Worm (Caenorhabditis elegans) whole organism, L3 larva: ENCODE results near the gene cyp-37A1.

Experiments
- R02D3.7 ChIP-seq: fragments of 150-350 bp; optimal IDR thresholded peaks from 2 replicates; lab custom pipeline; 2014; ENCODE audit warnings: missing biosample characterization, missing genetic modification characterization
- ZK546.5 ChIP-seq: sonication (generic microtip); optimal IDR thresholded peaks from 2 replicates; lab custom pipeline; 2017; ENCODE audit warnings: missing biosample characterization, missing genetic modification characterization
- aly-2 ChIP-seq: fragments of 150-350 bp; optimal IDR thresholded peaks from 2 replicates; lab custom pipeline; 2014; ENCODE audit warnings: missing biosample characterization, missing genetic modification characterization
- ama-1 ChIP-seq: fragments of 150-350 bp; optimal IDR thresholded peaks from 2 replicates; lab custom pipeline; 2018
- ceh-16 ChIP-seq: sonication (generic microtip); optimal IDR thresholded peaks from 2 replicates; lab custom pipeline; 2017; ENCODE audit warnings: missing biosample characterization, missing genetic modification characterization
- ceh-28 ChIP-seq: fragments of 150-350 bp; optimal IDR thresholded peaks from 2 replicates; lab custom pipeline; 2014; ENCODE audit warnings: missing biosample characterization, missing genetic modification reagents, missing genetic modification characterization
- ceh-82 ChIP-seq: fragments of 150-350 bp; optimal IDR thresholded peaks from 2 replicates; lab custom pipeline; 2014; ENCODE audit warnings: missing biosample characterization, missing genetic modification characterization
- ceh-9 ChIP-seq: sonication (generic microtip); optimal IDR thresholded peaks from 2 replicates; lab custom pipeline; 2018; ENCODE audit warnings: missing biosample characterization, missing genetic modification characterization
- daf-12 ChIP-seq: fragments of 150-350 bp; optimal IDR thresholded peaks from 2 replicates; lab custom pipeline; 2014; ENCODE audit warnings: missing biosample characterization, missing genetic modification reagents, missing genetic modification characterization
- egl-27 ChIP-seq: sonication (generic microtip); optimal IDR thresholded peaks from 4 replicates; lab custom pipeline; 2017; ENCODE audit warnings: missing biosample characterization, missing genetic modification reagents, missing genetic modification characterization
- egl-5 ChIP-seq: fragments of 150-350 bp; optimal IDR thresholded peaks from 2 replicates; lab custom pipeline; 2017; ENCODE audit warnings: missing biosample characterization, missing genetic modification reagents, missing genetic modification characterization, inconsistent platforms
- elt-1 ChIP-seq: fragments of 150-350 bp; optimal IDR thresholded peaks from 2 replicates; lab custom pipeline; 2014; ENCODE audit warnings: missing biosample characterization, missing genetic modification characterization
- elt-2 ChIP-seq: sonication (generic microtip); optimal IDR thresholded peaks from 2 replicates; lab custom pipeline; 2016; ENCODE audit warnings: missing genetic modification reagents, mild to moderate bottlenecking, missing genetic modification characterization, missing compliant biosample characterization
- fkh-10 ChIP-seq: sonication (generic microtip); optimal IDR thresholded peaks from 2 replicates; lab custom pipeline; 2017; ENCODE audit warnings: missing biosample characterization, missing genetic modification reagents, missing genetic modification characterization
- fkh-2 ChIP-seq: fragments of 150-350 bp; optimal IDR thresholded peaks from 2 replicates; lab custom pipeline; 2014; ENCODE audit warnings: missing biosample characterization, missing genetic modification reagents, missing genetic modification characterization
- fos-1 ChIP-seq: fragments of 150-350 bp; optimal IDR thresholded peaks from 2 replicates; lab custom pipeline; 2014; ENCODE audit warnings: missing biosample characterization, missing genetic modification characterization
- hmg-11 ChIP-seq: sonication (generic microtip); optimal IDR thresholded peaks from 2 replicates; lab custom pipeline; 2016; ENCODE audit warnings: missing genetic modification characterization, missing compliant biosample characterization
- jun-1 ChIP-seq: fragments of 150-350 bp; optimal IDR thresholded peaks from 2 replicates; lab custom pipeline; 2014; ENCODE audit warnings: missing biosample characterization, missing genetic modification reagents, missing genetic modification characterization
- lin-15B ChIP-seq: fragments of 150-350 bp; optimal IDR thresholded peaks from 2 replicates; lab custom pipeline; 2014; ENCODE audit warnings: missing biosample characterization, missing genetic modification characterization
- lin-39 ChIP-seq: fragments of 150-350 bp; optimal IDR thresholded peaks from 2 replicates; lab custom pipeline; 2018; ENCODE audit warnings: missing biosample characterization, missing genetic modification reagents, missing genetic modification characterization
- lsy-12 ChIP-seq: sonication (generic microtip); optimal IDR thresholded peaks from 2 replicates; lab custom pipeline; 2016; ENCODE audit warnings: mild to moderate bottlenecking, missing genetic modification characterization, missing compliant biosample characterization
- mdl-1 ChIP-seq: fragments of 150-350 bp; optimal IDR thresholded peaks from 2 replicates; lab custom pipeline; 2014; ENCODE audit warnings: missing biosample characterization, missing genetic modification characterization
- nfya-1 ChIP-seq: sonication (generic microtip); optimal IDR thresholded peaks from 2 replicates; lab custom pipeline; 2017; ENCODE audit warnings: missing genetic modification characterization, mild to moderate bottlenecking, missing compliant biosample characterization, antibody characterized with exemption, moderate library complexity; ENCODE audit not compliant: insufficient read depth
- nhr-11 ChIP-seq: fragments of 150-350 bp; optimal IDR thresholded peaks from 2 replicates; lab custom pipeline; 2014; ENCODE audit warnings: missing biosample characterization, missing genetic modification characterization
- nhr-12 ChIP-seq: fragments of 150-350 bp; optimal IDR thresholded peaks from 2 replicates; lab custom pipeline; 2014; ENCODE audit warnings: missing biosample characterization, missing genetic modification characterization
- nhr-23 ChIP-seq: fragments of 150-350 bp; optimal IDR thresholded peaks from 2 replicates; lab custom pipeline; 2014; ENCODE audit warnings: missing biosample characterization, missing genetic modification reagents, missing genetic modification characterization
- nhr-237 ChIP-seq: fragments of 150-350 bp; optimal IDR thresholded peaks from 2 replicates; lab custom pipeline; 2014; ENCODE audit warnings: missing biosample characterization, missing genetic modification characterization
- nhr-25 ChIP-seq: sonication (generic microtip); optimal IDR thresholded peaks from 2 replicates; lab custom pipeline; 2017; ENCODE audit warnings: missing biosample characterization, missing genetic modification characterization
- nhr-28 ChIP-seq: fragments of 150-350 bp; optimal IDR thresholded peaks from 2 replicates; lab custom pipeline; 2014; ENCODE audit warnings: missing biosample characterization, missing genetic modification characterization
- nhr-43 ChIP-seq: sonication (generic microtip); optimal IDR thresholded peaks from 2 replicates; lab custom pipeline; 2016; ENCODE audit warnings: mild to moderate bottlenecking, missing genetic modification characterization, missing compliant biosample characterization; ENCODE audit not compliant: poor library complexity, severe bottlenecking
- nhr-76 ChIP-seq: fragments of 150-350 bp; sonication (generic microtip); optimal IDR thresholded peaks from 5 replicates; lab custom pipeline; 2014; ENCODE audit warnings: missing biosample characterization, missing genetic modification characterization
- nhr-77 ChIP-seq: fragments of 150-350 bp; optimal IDR thresholded peaks from 2 replicates; lab custom pipeline; 2014; ENCODE audit warnings: missing biosample characterization, missing genetic modification characterization
- pha-4 ChIP-seq: fragments of 150-350 bp; optimal IDR thresholded peaks from 2 replicates; lab custom pipeline; 2014; ENCODE audit warnings: missing biosample characterization, missing genetic modification reagents, missing genetic modification characterization
- pqm-1 ChIP-seq: fragments of 150-350 bp; optimal IDR thresholded peaks from 2 replicates; lab custom pipeline; 2017; ENCODE audit warnings: missing biosample characterization, missing genetic modification characterization, inconsistent platforms
- skn-1 ChIP-seq: fragments of 150-350 bp; optimal IDR thresholded peaks from 2 replicates; lab custom pipeline; 2014; ENCODE audit warnings: missing biosample characterization, missing genetic modification characterization
- snpc-4 ChIP-seq: fragments of 150-350 bp; optimal IDR thresholded peaks from 2 replicates; lab custom pipeline; 2014; ENCODE audit warnings: missing biosample characterization, missing genetic modification characterization
- tbx-2 ChIP-seq: sonication (generic microtip); optimal IDR thresholded peaks from 2 replicates; lab custom pipeline; 2016; ENCODE audit warnings: mild to moderate bottlenecking, missing genetic modification characterization, missing compliant biosample characterization
- unc-39 ChIP-seq: sonication (generic microtip); optimal IDR thresholded peaks from 4 replicates; lab custom pipeline; 2017; ENCODE audit warnings: missing biosample characterization, missing genetic modification characterization
- unc-62 ChIP-seq: fragments of 150-350 bp; sonication (generic microtip); optimal IDR thresholded peaks from 4 replicates; lab custom pipeline; 2014; ENCODE audit warnings: missing biosample characterization, missing genetic modification reagents, missing genetic modification characterization
- zag-1 ChIP-seq: fragments of 150-350 bp; optimal IDR thresholded peaks from 2 replicates; lab custom pipeline; 2014; ENCODE audit warnings: missing biosample characterization, missing genetic modification characterization
- ztf-11 ChIP-seq: fragments of 150-350 bp; optimal IDR thresholded peaks from 2 replicates; lab custom pipeline; 2014; ENCODE audit warnings: missing biosample characterization, missing genetic modification characterization

The cyp-37A1 gene

DNA sequence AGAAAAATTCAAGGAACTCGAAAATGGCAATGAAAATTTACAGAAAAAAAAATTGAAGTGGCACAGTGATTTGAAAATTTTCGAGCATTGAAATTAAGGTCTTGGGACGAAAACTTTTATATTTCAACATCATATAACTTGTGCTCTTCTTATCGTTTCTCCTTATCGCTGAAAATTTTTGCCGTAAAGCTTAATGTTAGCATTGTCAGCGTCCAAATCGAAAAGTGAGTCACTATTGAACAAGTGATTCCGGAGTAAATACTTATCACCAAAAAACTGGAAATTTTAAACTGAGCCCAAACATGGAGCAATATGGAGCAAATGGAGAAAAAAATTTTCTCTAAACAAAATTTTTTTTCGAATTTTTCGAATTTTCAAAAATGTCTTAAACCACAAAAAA lies 39.0 kb upstream of the cyp-37A1 start:
- no peak for TF ChIP-seq egl-5 (tag; lab: Kevin White, UChicago)
- TF ChIP-seq tbx-2, result no peak
- peak; percentile 48 for TF ChIP-seq pqm-1 (tag; lab: Kevin White, UChicago)
- TF ChIP-seq elt-2, result peak; percentile 74
- TF ChIP-seq lin-15B, result no peak
- TF ChIP-seq, all 47 proteins: peak for 2

ce11 chrII:14053141-14053540 lies 36.4 kb upstream of the cyp-37A1 start:
- TF ChIP-seq elt-2 (peak; percentile 60), unc-39 (tag; lab: Kevin White, UChicago) (no peak)

DNA sequence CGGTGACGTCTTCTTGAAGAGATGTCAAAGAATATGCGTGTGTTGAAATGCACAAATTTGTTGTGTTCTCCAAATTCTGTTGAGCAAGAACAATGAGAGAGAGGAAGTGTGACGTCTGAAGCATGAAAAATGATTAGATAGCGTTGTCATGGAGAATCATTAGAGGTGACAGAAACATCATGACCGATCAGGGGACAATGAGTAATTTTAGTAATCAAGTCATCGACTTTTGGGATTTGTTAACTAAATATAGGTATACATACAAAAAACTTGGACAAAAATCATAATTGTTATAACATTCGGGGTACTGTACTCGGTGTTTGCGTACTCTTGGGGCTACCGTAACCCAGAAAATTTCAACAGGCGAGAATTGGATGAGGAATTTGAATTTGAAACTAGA lies 35.4 kb upstream of the cyp-37A1 start, which contains the start of gene daf-5:
Gene daf-5, minus strand, starts transcription at position 101 of the 400 bp plus-strand sequence.
- TF ChIP-seq lin-39 (tag; lab: Kevin White, UChicago) (no peak), pqm-1 (tag; lab: Kevin White, UChicago) (no peak), fos-1 (tag; lab: Kevin White, UChicago) (no peak), ama-1 (lab: Kevin White, UChicago) (no peak), ceh-82 (tag; lab: Kevin White, UChicago) (no peak), nfya-1 (tag; lab: Kevin White, UChicago) (no peak), ceh-16 (tag; lab: Kevin White, UChicago) (no peak)

ce11 chrII:14051474-14051934 lies 34.7 kb upstream of the cyp-37A1 start:
- TF ChIP-seq fos-1 (tag; lab: Kevin White, UChicago) (no peak), elt-2 (peak; percentile 54), ceh-28 (tag; lab: Kevin White, UChicago) (no peak), pqm-1 (tag; lab: Kevin White, UChicago) (peak; percentile 31), lsy-12 (tag; lab: Kevin White, UChicago) (no peak), nhr-23 (peak; percentile 17), pha-4 (peak; percentile 39), nhr-237 (tag; lab: Kevin White, UChicago) (no peak), egl-5 (tag; lab: Kevin White, UChicago) (no peak)

ce11 chrII:14050506-14050905 lies 33.7 kb upstream of the cyp-37A1 start:
- TF ChIP-seq ZK546.5 (tag; lab: Kevin White, UChicago) (no peak), pha-4 (peak; percentile 89), lin-39 (tag; lab: Kevin White, UChicago) (peak; percentile 42), zag-1 (tag; lab: Kevin White, UChicago) (no peak), ceh-28 (tag; lab: Kevin White, UChicago) (peak; percentile 50), ztf-11 (no peak), skn-1 (tag; lab: Kevin White, UChicago) (no peak), nhr-77 (tag; lab: Kevin White, UChicago) (no peak), egl-27 (tag; lab: Kevin White, UChicago) (no peak), elt-2 (peak; percentile 75), nhr-43 (tag; lab: Kevin White, UChicago) (peak; percentile 22), ceh-9 (tag; lab: Kevin White, UChicago) (no peak), snpc-4 (tag; lab: Kevin White, UChicago) (peak; percentile 48), egl-5 (tag; lab: Kevin White, UChicago) (peak; percentile 19), elt-1 (tag; lab: Kevin White, UChicago) (peak; percentile 3), nhr-25 (tag; lab: Kevin White, UChicago) (peak; percentile 76), pqm-1 (tag; lab: Kevin White, UChicago) (peak; percentile 47), nhr-23 (peak; percentile 24), mdl-1 (tag; lab: Kevin White, UChicago) (no peak), jun-1 (peak; percentile 54), lin-15B (peak; percentile 70), nhr-28 (tag; lab: Kevin White, UChicago) (no peak), R02D3.7 (tag; lab: Kevin White, UChicago) (peak; percentile 30), hmg-11 (peak; percentile 58), nhr-11 (tag; lab: Kevin White, UChicago) (no peak), aly-2 (no peak), lsy-12 (tag; lab: Kevin White, UChicago) (peak; percentile 18), daf-12 (tag; lab: Kevin White, UChicago) (no peak), nhr-12 (tag; lab: Kevin White, UChicago) (no peak), unc-62 (GFP tag; lab: Kevin White, UChicago) (no peak), ceh-16 (tag; lab: Kevin White, UChicago) (no peak), fkh-2 (tag; lab: Kevin White, UChicago) (no peak), nhr-76 (no peak), fkh-10 (GFP tag; lab: Kevin White, UChicago) (no peak), ama-1 (lab: Kevin White, UChicago) (no peak), nfya-1 (tag; lab: Kevin White, UChicago) (peak; percentile 62)
